Fruit fly (Drosophila melanogaster): Measurements from ENCODE around the gene Argk2.

Gene Argk2

DNA sequence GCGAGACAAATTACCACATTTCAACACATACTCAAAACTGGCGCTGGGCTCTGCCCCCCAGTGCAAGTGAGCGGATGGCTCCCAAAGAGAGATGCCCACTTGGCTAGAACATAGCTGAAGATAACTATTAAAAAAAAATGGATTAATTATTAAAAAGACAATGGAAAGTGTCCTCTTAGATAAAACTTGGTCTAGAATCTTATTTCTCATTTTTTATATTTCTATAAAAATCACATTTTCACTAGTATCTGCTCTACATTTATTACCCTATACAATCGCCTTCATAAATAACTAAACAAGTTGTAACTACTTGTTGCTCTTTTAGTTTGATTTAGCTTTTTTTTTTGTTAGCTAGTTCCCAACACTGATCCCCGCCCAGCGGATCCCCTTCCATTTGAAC is 14.4 kb upstream of the Argk2 start (continued):
- no peak for TF ChIP-seq prd (optimal IDR thresholded peaks at IDR 0.05)
- TF ChIP-seq prd (GFP tag; IDR thresholded peaks at IDR 0.05), result no peak
- no peak for TF ChIP-seq dysf (GFP tag; IDR thresholded peaks at IDR 0.05)
- TF ChIP-seq inv (GFP tag; IDR thresholded peaks at IDR 0.05; ENCODE audit: partially characterized antibody), result no peak
- no peak for TF ChIP-seq CG7357 (GFP tag; IDR thresholded peaks at IDR 0.05)
- TF ChIP-seq CG4707 (GFP tag; optimal IDR thresholded peaks at IDR 0.05), result no peak
- TF ChIP-seq odd (GFP tag; optimal IDR thresholded peaks at IDR 0.05), result no peak
- no peak for TF ChIP-seq CG10274 (GFP tag; optimal IDR thresholded peaks at IDR 0.05)
- no peak for TF ChIP-seq Nf-YC (tag; optimal IDR thresholded peaks at IDR 0.05)
- no peak for TF ChIP-seq CG10147 (GFP tag; optimal IDR thresholded peaks at IDR 0.05)
- TF ChIP-seq PHDP (tag; optimal IDR thresholded peaks at IDR 0.05), result no peak
- TF ChIP-seq kay (GFP tag; optimal IDR thresholded peaks at IDR 0.05), result no peak
- peak; percentile 32 for TF ChIP-seq Sox102F (GFP tag; optimal IDR thresholded peaks at IDR 0.05)
- no peak for TF ChIP-seq Dip3 (GFP tag; optimal IDR thresholded peaks at IDR 0.05)
- no peak for TF ChIP-seq CG6254 (GFP tag; optimal IDR thresholded peaks at IDR 0.05)
- no peak for TF ChIP-seq CG13894 (tag; optimal IDR thresholded peaks at IDR 0.05)
- TF ChIP-seq CG9609 (GFP tag; optimal IDR thresholded peaks at IDR 0.05), result no peak
- TF ChIP-seq wor (GFP tag; IDR thresholded peaks at IDR 0.05), result no peak
- TF ChIP-seq CG15601 (tag; optimal IDR thresholded peaks at IDR 0.05), result no peak
- TF ChIP-seq tin (GFP tag; optimal IDR thresholded peaks at IDR 0.05), result no peak
- TF ChIP-seq sim (GFP tag; IDR thresholded peaks at IDR 0.05), result no peak
- TF ChIP-seq Sry-δ (GFP tag; optimal IDR thresholded peaks at IDR 0.05), result no peak
- no peak for TF ChIP-seq CG31388 (GFP tag; optimal IDR thresholded peaks at IDR 0.05)
- TF ChIP-seq sc (optimal IDR thresholded peaks at IDR 0.05), result no peak
- TF ChIP-seq sc (GFP tag; optimal IDR thresholded peaks at IDR 0.05), result peak; percentile 34
- TF ChIP-seq CG9437 (GFP tag; optimal IDR thresholded peaks at IDR 0.05), result no peak
- no peak for TF ChIP-seq crol (GFP tag; IDR thresholded peaks at IDR 0.05)
- no peak for TF ChIP-seq gt (GFP tag; IDR thresholded peaks at IDR 0.05)
- no peak for TF ChIP-seq CG5953 (GFP tag; IDR thresholded peaks at IDR 0.05)
- no peak for TF ChIP-seq CG8281 (tag; optimal IDR thresholded peaks at IDR 0.05)
- TF ChIP-seq Ets97D (GFP tag; optimal IDR thresholded peaks at IDR 0.05), result no peak
- no peak for TF ChIP-seq hb (GFP tag; IDR thresholded peaks at IDR 0.05; ENCODE audit: partially characterized antibody)
- no peak for TF ChIP-seq Fer3 (tag; optimal IDR thresholded peaks at IDR 0.05)
- peak in 1 of 2 experiments; percentile 56 for TF ChIP-seq eve (GFP tag; optimal IDR thresholded peaks at IDR 0.05)
- TF ChIP-seq CG7963 (GFP tag; IDR thresholded peaks at IDR 0.05; ENCODE audit: partially characterized antibody), result no peak
- no peak for TF ChIP-seq Mes4 (GFP tag; optimal IDR thresholded peaks at IDR 0.05)
- no peak for TF ChIP-seq HmgD (GFP tag; optimal IDR thresholded peaks at IDR 0.05)
- no peak for TF ChIP-seq sima (GFP tag; optimal IDR thresholded peaks at IDR 0.05)
- no peak for TF ChIP-seq CG2116 (GFP tag; optimal IDR thresholded peaks at IDR 0.05)
- no peak for TF ChIP-seq org-1 (GFP tag; optimal IDR thresholded peaks at IDR 0.05)
- TF ChIP-seq BEAF-32 (GFP tag; optimal IDR thresholded peaks at IDR 0.05), result no peak
- TF ChIP-seq nau (GFP tag; optimal IDR thresholded peaks at IDR 0.05), result no peak
- TF ChIP-seq amos (GFP tag; IDR thresholded peaks at IDR 0.05; ENCODE audit: partially characterized antibody), result no peak
- TF ChIP-seq salm (tag; optimal IDR thresholded peaks at IDR 0.05), result no peak
- no peak for TF ChIP-seq CG17612 (GFP tag; IDR thresholded peaks at IDR 0.05)
- TF ChIP-seq otp (GFP tag; IDR thresholded peaks at IDR 0.05), result no peak
- TF ChIP-seq CG18619 (GFP tag; optimal IDR thresholded peaks at IDR 0.05), result no peak
- no peak for TF ChIP-seq CG13296 (GFP tag; optimal IDR thresholded peaks at IDR 0.05)
- no peak for TF ChIP-seq Med (GFP tag)
- TF ChIP-seq CG16813 (GFP tag; IDR thresholded peaks at IDR 0.05; ENCODE audit: partially characterized antibody), result no peak
- TF ChIP-seq CG14667 (GFP tag; IDR thresholded peaks at IDR 0.05), result no peak
- no peak for TF ChIP-seq NfI (GFP tag; optimal IDR thresholded peaks at IDR 0.05)
